Worm (Caenorhabditis elegans): Measurements from ENCODE around the gene npp-5.

The npp-5 gene

ce11 chrII:11599751-11600150, at the start of gene npp-5:
npp-5 (minus strand) TSS chrII:11599809.
- no peak for TF ChIP-seq skn-1 (tag; optimal IDR thresholded peaks at IDR 0.05)
- TF ChIP-seq nfya-1 (tag; optimal IDR thresholded peaks at IDR 0.05; ENCODE audit: insufficient read depth), result peak; percentile 65
- TF ChIP-seq pha-4 (tag; optimal IDR thresholded peaks at IDR 0.05), result peak; percentile 58

ce11 chrII:11649239-11649638, 49.6 kb upstream of the npp-5 start:
- no peak for TF ChIP-seq elt-1 (tag; optimal IDR thresholded peaks at IDR 0.05)
- TF ChIP-seq R02D3.7 (tag; optimal IDR thresholded peaks at IDR 0.05), result no peak
- peak; percentile 4 for TF ChIP-seq jun-1 (tag; optimal IDR thresholded peaks at IDR 0.05)
- no peak for TF ChIP-seq nhr-43 (tag; optimal IDR thresholded peaks at IDR 0.05; ENCODE audit: poor library complexity, severe bottlenecking)
- no peak for TF ChIP-seq tbx-2 (tag; optimal IDR thresholded peaks at IDR 0.05)
- no peak for TF ChIP-seq egl-27 (tag; optimal IDR thresholded peaks at IDR 0.05)
- no peak for TF ChIP-seq skn-1 (tag; optimal IDR thresholded peaks at IDR 0.05)
- TF ChIP-seq eor-1 (tag; optimal IDR thresholded peaks at IDR 0.05), result no peak
- no peak for TF ChIP-seq ama-1 (optimal IDR thresholded peaks at IDR 0.05)
- no peak for TF ChIP-seq lsy-12 (tag; optimal IDR thresholded peaks at IDR 0.05)
- TF ChIP-seq ztf-4 (tag; optimal IDR thresholded peaks at IDR 0.05), result no peak
- no peak for TF ChIP-seq zag-1 (tag; optimal IDR thresholded peaks at IDR 0.05)
- TF ChIP-seq ztf-11 (tag; optimal IDR thresholded peaks at IDR 0.05), result no peak
- TF ChIP-seq fos-1 (tag; optimal IDR thresholded peaks at IDR 0.05), result no peak
- TF ChIP-seq elt-2 (tag; optimal IDR thresholded peaks at IDR 0.05), result peak; percentile 19
- no peak for TF ChIP-seq nhr-237 (tag; optimal IDR thresholded peaks at IDR 0.05)
- no peak for TF ChIP-seq lin-39 (tag; optimal IDR thresholded peaks at IDR 0.05)
- no peak for TF ChIP-seq nhr-77 (tag; optimal IDR thresholded peaks at IDR 0.05)
- TF ChIP-seq pha-4 (tag; optimal IDR thresholded peaks at IDR 0.05), result peak; percentile 77
- no peak for TF ChIP-seq hmg-11 (tag; optimal IDR thresholded peaks at IDR 0.05)
- no peak for TF ChIP-seq ceh-9 (tag; optimal IDR thresholded peaks at IDR 0.05)

- TF ChIP-seq nhr-237 (tag; optimal IDR thresholded peaks at IDR 0.05) (no peak), elt-2 (tag; optimal IDR thresholded peaks at IDR 0.05) (peak; percentile 78)
Measured at ce11 chrII:11646874-11647273, 47.3 kb upstream of the npp-5 start.

- TF ChIP-seq ama-1 (optimal IDR thresholded peaks at IDR 0.05) (no peak), nhr-11 (tag; optimal IDR thresholded peaks at IDR 0.05) (no peak), ceh-9 (tag; optimal IDR thresholded peaks at IDR 0.05) (no peak), nhr-12 (tag; optimal IDR thresholded peaks at IDR 0.05) (no peak), elt-3 (tag; optimal IDR thresholded peaks at IDR 0.05) (no peak), elt-2 (tag; optimal IDR thresholded peaks at IDR 0.05) (peak; percentile 75), fos-1 (tag; optimal IDR thresholded peaks at IDR 0.05) (no peak), snpc-4 (tag; optimal IDR thresholded peaks at IDR 0.05) (no peak), jun-1 (tag; optimal IDR thresholded peaks at IDR 0.05) (no peak), lsy-12 (tag; optimal IDR thresholded peaks at IDR 0.05) (no peak), ztf-4 (tag; optimal IDR thresholded peaks at IDR 0.05) (no peak), lin-39 (tag; optimal IDR thresholded peaks at IDR 0.05) (no peak), nhr-237 (tag; optimal IDR thresholded peaks at IDR 0.05) (no peak), zag-1 (tag; optimal IDR thresholded peaks at IDR 0.05) (no peak), unc-62 (GFP tag; optimal IDR thresholded peaks at IDR 0.05) (no peak), egl-5 (tag; optimal IDR thresholded peaks at IDR 0.05) (no peak), aly-2 (tag; optimal IDR thresholded peaks at IDR 0.05) (no peak), ceh-28 (tag; optimal IDR thresholded peaks at IDR 0.05) (no peak), egl-27 (tag; optimal IDR thresholded peaks at IDR 0.05) (no peak), pqm-1 (tag; optimal IDR thresholded peaks at IDR 0.05) (peak; percentile 29), nfya-1 (tag; optimal IDR thresholded peaks at IDR 0.05; ENCODE audit: insufficient read depth) (peak; percentile 40), mdl-1 (tag; optimal IDR thresholded peaks at IDR 0.05) (no peak), elt-1 (tag; optimal IDR thresholded peaks at IDR 0.05) (no peak), daf-12 (tag; optimal IDR thresholded peaks at IDR 0.05) (no peak), pha-4 (tag; optimal IDR thresholded peaks at IDR 0.05) (peak; percentile 8), nhr-25 (tag; optimal IDR thresholded peaks at IDR 0.05) (peak; percentile 27), skn-1 (tag; optimal IDR thresholded peaks at IDR 0.05) (peak; percentile 17), fkh-2 (tag; optimal IDR thresholded peaks at IDR 0.05) (no peak), nhr-23 (tag; optimal IDR thresholded peaks at IDR 0.05) (no peak), ztf-11 (tag; optimal IDR thresholded peaks at IDR 0.05) (no peak), R02D3.7 (tag; optimal IDR thresholded peaks at IDR 0.05) (no peak), ceh-16 (tag; optimal IDR thresholded peaks at IDR 0.05) (no peak), nhr-43 (tag; optimal IDR thresholded peaks at IDR 0.05; ENCODE audit: poor library complexity, severe bottlenecking) (peak; percentile 2), nhr-77 (tag; optimal IDR thresholded peaks at IDR 0.05) (no peak)
Measured at ce11 chrII:11646276-11646797, 46.7 kb upstream of the npp-5 start, which contains the start of gene ghi-1. ghi-1 (plus strand) TSS chrII:11646747.

All from whole organism, L3 larva.